Fruit fly (Drosophila melanogaster) whole organism, embryonic: ENCODE measurements around the gene CG7914.

Experiments
- CG14050 ChIP-seq: fragments of 200-800 bp; sonication (Bioruptor generic); IDR thresholded peaks from 3 replicates; pipeline ENCODE4 v1.3.6; 2022; ENCODE audit warnings: missing biosample characterization, missing genetic modification characterization
- CG2202 ChIP-seq: fragments of 200-800 bp; sonication (Bioruptor generic); optimal IDR thresholded peaks from 2 replicates; lab custom pipeline; 2018; ENCODE audit warnings: missing biosample characterization, mild to moderate bottlenecking, missing genetic modification characterization
- CG3995 ChIP-seq: fragments of 200-800 bp; sonication (Bioruptor generic); optimal IDR thresholded peaks from 3 replicates; lab custom pipeline; 2016; ENCODE audit warnings: missing biosample characterization, missing genetic modification characterization
- CG4360 ChIP-seq: fragments of 200-800 bp; sonication (Bioruptor generic); IDR thresholded peaks from 2 replicates; pipeline ENCODE4 v1.3.6; 2022; ENCODE audit warnings: missing biosample characterization, missing genetic modification characterization
- CG7271 ChIP-seq: fragments of 200-800 bp; sonication (Bioruptor generic); optimal IDR thresholded peaks from 2 replicates; lab custom pipeline; 2018; ENCODE audit warnings: missing biosample characterization, mild to moderate bottlenecking, missing genetic modification characterization, moderate library complexity
- CG7987 ChIP-seq: fragments of 200-800 bp; sonication (Bioruptor generic); optimal IDR thresholded peaks from 2 replicates; lab custom pipeline; 2018; ENCODE audit warnings: missing biosample characterization, mild to moderate bottlenecking, missing genetic modification characterization, moderate library complexity
- CG8290 ChIP-seq, 3 experiments: fragments of 200-800 bp; sonication (Bioruptor generic); optimal IDR thresholded peaks; 2 replicates each; lab custom pipeline; 2016 to 2019; ENCODE audit warnings: missing biosample characterization in 3 of 3, missing genetic modification characterization in 3 of 3, mild to moderate bottlenecking in 2 of 3, moderate library complexity in 1 of 3
- Dip3 ChIP-seq: fragments of 200-800 bp; sonication (Bioruptor generic); optimal IDR thresholded peaks from 3 replicates; lab custom pipeline; 2016; ENCODE audit warnings: missing biosample characterization, missing genetic modification characterization
- bab2 ChIP-seq: fragments of 200-800 bp; sonication (Bioruptor generic); optimal IDR thresholded peaks from 2 replicates; lab custom pipeline; 2016; ENCODE audit warnings: missing biosample characterization, missing genetic modification characterization
- dan ChIP-seq: fragments of 200-800 bp; sonication (Bioruptor generic); IDR thresholded peaks from 2 replicates; pipeline ENCODE4 v1.3.6; 2022; ENCODE audit warnings: missing biosample characterization, missing genetic modification characterization
- grau ChIP-seq: fragments of 200-800 bp; optimal IDR thresholded peaks from 3 replicates; lab custom pipeline; 2019; ENCODE audit warnings: missing biosample characterization, mild to moderate bottlenecking, missing genetic modification characterization, moderate library complexity
- onecut ChIP-seq: fragments of 200-800 bp; sonication (Bioruptor generic); IDR thresholded peaks from 2 replicates; pipeline ENCODE4 v1.3.6; 2022; ENCODE audit warnings: missing biosample characterization, missing genetic modification characterization

- TF ChIP-seq grau (tag; lab: Kevin White, UChicago) (no peak), dan (GFP tag; lab: Robert Waterston, UW) (no peak), CG8290 (GFP tag; optimal IDR thresholded peaks at IDR 0.05; lab: Kevin White, UChicago) (no peak), CG8290 (tag; optimal IDR thresholded peaks at IDR 0.05; lab: Kevin White, UChicago) (no peak), CG4360 (no peak), CG3995 (GFP tag; lab: Kevin White, UChicago) (no peak), CG14050 (GFP tag; lab: Robert Waterston, UW) (no peak), CG7271 (tag; lab: Kevin White, UChicago) (no peak), bab2 (GFP tag; lab: Kevin White, UChicago) (no peak), Dip3 (GFP tag; lab: Kevin White, UChicago) (no peak), CG7987 (GFP tag; lab: Kevin White, UChicago) (no peak), CG2202 (tag; lab: Kevin White, UChicago) (no peak), onecut (GFP tag; lab: Robert Waterston, UW) (no peak)
Measured at dm6 chrX:19183121-19183520, 10.1 kb downstream of the CG7914 start, which contains the start of gene CG33253.
